Worm (Caenorhabditis elegans): ENCODE data around the gene D2023.6.

ce11 chrV:11787258-11787657, 39.9 kb upstream of the D2023.6 start, which contains the start of gene F55A11.7:
- TF ChIP-seq dao-5 (tag; optimal IDR thresholded peaks at IDR 0.05): no peak
- TF ChIP-seq him-1 (tag; optimal IDR thresholded peaks at IDR 0.05): no peak
- TF ChIP-seq W03F9.2 (tag; optimal IDR thresholded peaks at IDR 0.05): no peak
